Worm (Caenorhabditis elegans): Measurements from ENCODE around the gene sms-3.
A peak's percentile ranks its signal among the peaks of the same experiment; 100 is the strongest.

DNA sequence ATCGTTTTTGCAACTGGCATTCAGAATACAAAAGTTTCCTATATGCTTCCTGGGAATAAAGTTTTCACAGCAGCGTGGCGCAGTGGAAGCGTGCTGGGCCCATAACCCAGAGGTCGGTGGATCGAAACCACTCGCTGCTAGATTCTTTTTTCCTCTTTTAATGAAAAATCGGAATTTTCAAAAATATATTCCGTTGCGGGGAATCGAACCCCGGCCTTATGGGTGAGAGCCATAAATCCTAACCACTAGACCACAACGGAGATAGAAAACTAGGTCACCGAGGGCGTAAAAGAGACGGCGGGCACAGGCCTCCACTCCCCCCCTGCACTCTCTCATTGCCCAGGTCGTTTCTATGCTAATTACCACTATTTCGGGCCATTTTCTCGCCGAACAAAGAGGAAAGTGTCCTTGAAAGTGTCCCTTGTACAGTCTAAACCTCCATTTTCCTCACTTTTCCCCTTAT is 3.6 kb upstream of the sms-3 start, which contains the start of gene Y22D7AL.6:
- peak; percentile 40 for TF ChIP-seq him-1 (tag; optimal IDR thresholded peaks at IDR 0.05)
- peak; percentile 12 for TF ChIP-seq W03F9.2 (tag; optimal IDR thresholded peaks at IDR 0.05)
- peak; percentile 31 for TF ChIP-seq dao-5 (tag; optimal IDR thresholded peaks at IDR 0.05)
